Fruit fly (Drosophila melanogaster) whole organism, embryonic: ENCODE measurements around the gene SuUR.

ENCODE experiments used
- Atf-2 ChIP-seq: fragments of 200-800 bp; sonication (Bioruptor generic); optimal IDR thresholded peaks from 2 replicates; lab custom pipeline; 2016; ENCODE audit warnings: missing biosample characterization, missing genetic modification characterization
- Awh ChIP-seq: fragments of 200-800 bp; sonication (Bioruptor generic); IDR thresholded peaks from 2 replicates; pipeline ENCODE4, ENCODE4 v1.3.6; 2022; ENCODE audit warnings: missing biosample characterization, missing genetic modification characterization
- CG16813 ChIP-seq: fragments of 200-800 bp; sonication (Bioruptor generic); IDR thresholded peaks from 3 replicates; pipeline ENCODE4 v1.3.6; 2022; ENCODE audit warnings: missing biosample characterization, missing genetic modification characterization; ENCODE audit not compliant: partially characterized antibody
- CG16863 ChIP-seq: fragments of 200-800 bp; sonication (Bioruptor generic); optimal IDR thresholded peaks from 3 replicates; lab custom pipeline; 2016; ENCODE audit warnings: missing biosample characterization, missing genetic modification characterization
- CG17385 ChIP-seq: fragments of 200-800 bp; sonication (Bioruptor generic); optimal IDR thresholded peaks from 3 replicates; lab custom pipeline; 2018; ENCODE audit warnings: missing biosample characterization, mild to moderate bottlenecking, missing genetic modification characterization
- CG2120 ChIP-seq: fragments of 200-800 bp; sonication (Bioruptor generic); optimal IDR thresholded peaks from 3 replicates; lab custom pipeline; 2016; ENCODE audit warnings: missing biosample characterization, missing genetic modification characterization
- CG2678 ChIP-seq: fragments of 200-800 bp; sonication (Bioruptor generic); optimal IDR thresholded peaks from 3 replicates; lab custom pipeline; 2019; ENCODE audit warnings: missing biosample characterization, mild to moderate bottlenecking, missing genetic modification characterization, moderate library complexity
- CG2712 ChIP-seq: fragments of 200-800 bp; optimal IDR thresholded peaks from 3 replicates; lab custom pipeline; 2019; ENCODE audit warnings: missing biosample characterization, mild to moderate bottlenecking, missing genetic modification characterization, moderate library complexity
- CG43689 ChIP-seq: fragments of 200-800 bp; sonication (Bioruptor generic); IDR thresholded peaks from 2 replicates; pipeline ENCODE4 v1.3.6; 2022; ENCODE audit warnings: missing biosample characterization, missing genetic modification characterization
- CG4854 ChIP-seq: fragments of 200-800 bp; sonication (Bioruptor generic); optimal IDR thresholded peaks from 2 replicates; lab custom pipeline; 2016; ENCODE audit warnings: missing biosample characterization, missing genetic modification characterization, inconsistent platforms
- CG6254 ChIP-seq: fragments of 200-800 bp; sonication (Bioruptor generic); optimal IDR thresholded peaks from 3 replicates; lab custom pipeline; 2017; ENCODE audit warnings: mild to moderate bottlenecking, missing biosample characterization, missing genetic modification reagents, missing genetic modification characterization
- CG6791 ChIP-seq: fragments of 200-800 bp; sonication (Bioruptor generic); IDR thresholded peaks from 3 replicates; pipeline ENCODE4 v1.3.6; 2022; ENCODE audit warnings: missing biosample characterization, missing genetic modification characterization; ENCODE audit not compliant: partially characterized antibody
- CG7372 ChIP-seq: fragments of 200-800 bp; sonication (Bioruptor generic); IDR thresholded peaks from 2 replicates; pipeline ENCODE4 v1.3.6; 2022; ENCODE audit warnings: missing biosample characterization, missing genetic modification characterization
- CG7928 ChIP-seq: fragments of 200-800 bp; sonication (Bioruptor generic); optimal IDR thresholded peaks from 2 replicates; lab custom pipeline; 2017; ENCODE audit warnings: missing biosample characterization, mild to moderate bottlenecking, missing genetic modification characterization
- CG8359 ChIP-seq: fragments of 200-800 bp; sonication (Bioruptor generic); optimal IDR thresholded peaks from 2 replicates; lab custom pipeline; 2017; ENCODE audit warnings: missing biosample characterization, mild to moderate bottlenecking, missing genetic modification characterization, borderline replicate concordance
- CG8924 ChIP-seq: fragments of 200-800 bp; optimal IDR thresholded peaks from 3 replicates; lab custom pipeline; 2019; ENCODE audit warnings: missing biosample characterization, mild to moderate bottlenecking, missing genetic modification characterization, moderate library complexity
- CG9609 ChIP-seq: fragments of 200-800 bp; sonication (Bioruptor generic); optimal IDR thresholded peaks from 3 replicates; lab custom pipeline; 2016; ENCODE audit warnings: missing biosample characterization, missing genetic modification characterization
- CG9876 ChIP-seq: fragments of 200-800 bp; sonication (Bioruptor generic); optimal IDR thresholded peaks from 2 replicates; lab custom pipeline; 2016; ENCODE audit warnings: missing biosample characterization, missing genetic modification characterization
- Fer3 ChIP-seq: fragments of 200-800 bp; sonication (Bioruptor generic); optimal IDR thresholded peaks from 2 replicates; lab custom pipeline; 2018; ENCODE audit warnings: missing biosample characterization, mild to moderate bottlenecking, missing genetic modification characterization, moderate library complexity
- Hmx ChIP-seq: fragments of 200-800 bp; sonication (Bioruptor generic); optimal IDR thresholded peaks from 2 replicates; lab custom pipeline; 2016; ENCODE audit warnings: missing biosample characterization, missing genetic modification characterization
- Hsf ChIP-seq: fragments of 200-800 bp; sonication (Bioruptor generic); optimal IDR thresholded peaks from 3 replicates; lab custom pipeline; 2016; ENCODE audit warnings: missing biosample characterization, missing genetic modification characterization
- Lhr ChIP-seq: fragments of 200-800 bp; sonication (Bioruptor generic); optimal IDR thresholded peaks from 3 replicates; lab custom pipeline; 2017; ENCODE audit warnings: mild to moderate bottlenecking, missing biosample characterization, missing genetic modification reagents, missing genetic modification characterization
- Mes4 ChIP-seq: fragments of 200-800 bp; sonication (Bioruptor generic); optimal IDR thresholded peaks from 2 replicates; lab custom pipeline; 2016; ENCODE audit warnings: missing biosample characterization, missing genetic modification characterization
- Nf-YB ChIP-seq: fragments of 200-800 bp; sonication (Bioruptor generic); optimal IDR thresholded peaks from 3 replicates; lab custom pipeline; 2019; ENCODE audit warnings: missing biosample characterization, mild to moderate bottlenecking, missing genetic modification characterization, moderate library complexity
- NfI ChIP-seq: fragments of 200-800 bp; sonication (Bioruptor generic); optimal IDR thresholded peaks from 3 replicates; lab custom pipeline; 2018; ENCODE audit warnings: missing biosample characterization, mild to moderate bottlenecking, missing genetic modification characterization, moderate library complexity
- Oaz ChIP-seq: fragments of 200-800 bp; sonication (Bioruptor generic); IDR thresholded peaks from 2 replicates; pipeline ENCODE4 v1.3.6; 2022; ENCODE audit warnings: missing biosample characterization, missing genetic modification characterization
- Opbp ChIP-seq: fragments of 200-800 bp; sonication (Bioruptor generic); IDR thresholded peaks from 3 replicates; pipeline ENCODE4 v1.3.6; 2022; ENCODE audit warnings: missing biosample characterization, missing genetic modification characterization; ENCODE audit not compliant: partially characterized antibody
- Usf ChIP-seq: fragments of 200-800 bp; sonication (Bioruptor generic); optimal IDR thresholded peaks from 2 replicates; lab custom pipeline; 2017; ENCODE audit warnings: missing genotype, missing biosample characterization, missing genetic modification characterization
- ash1 ChIP-seq: fragments of 200-800 bp; sonication (Bioruptor generic); optimal IDR thresholded peaks from 2 replicates; lab custom pipeline; 2018; ENCODE audit warnings: missing biosample characterization, mild to moderate bottlenecking, missing genetic modification characterization
- btn ChIP-seq: fragments of 200-800 bp; sonication (Bioruptor generic); optimal IDR thresholded peaks from 2 replicates; lab custom pipeline; 2016; ENCODE audit warnings: missing biosample characterization, missing genetic modification characterization
- cad ChIP-seq: fragments of >200 bp; optimal IDR thresholded peaks from 2 replicates; lab custom pipeline; 2017; ENCODE audit warnings: missing biosample characterization, missing genetic modification characterization
- cg ChIP-seq: fragments of 200-800 bp; sonication (Bioruptor generic); optimal IDR thresholded peaks from 3 replicates; lab custom pipeline; 2019; ENCODE audit warnings: missing biosample characterization, mild to moderate bottlenecking, missing genetic modification characterization, moderate library complexity
- cwo ChIP-seq: fragments of 200-800 bp; sonication (Bioruptor generic); optimal IDR thresholded peaks from 3 replicates; lab custom pipeline; 2017; ENCODE audit warnings: missing biosample characterization, missing genetic modification characterization, mild to moderate bottlenecking, moderate library complexity, missing genetic modification reagents
- dysf ChIP-seq: fragments of 200-800 bp; sonication (Bioruptor generic); IDR thresholded peaks from 3 replicates; pipeline ENCODE4 v1.3.6; 2022; ENCODE audit warnings: missing biosample characterization, missing genetic modification characterization
- exex ChIP-seq: fragments of 200-800 bp; sonication (Bioruptor generic); optimal IDR thresholded peaks from 4 replicates; lab custom pipeline; 2018; ENCODE audit warnings: missing biosample characterization, mild to moderate bottlenecking, missing genetic modification characterization, moderate library complexity
- fd64A ChIP-seq: fragments of 200-800 bp; sonication (Bioruptor generic); optimal IDR thresholded peaks from 3 replicates; lab custom pipeline; 2018; ENCODE audit warnings: missing biosample characterization, mild to moderate bottlenecking, missing genetic modification characterization
- gcm ChIP-seq: fragments of 200-800 bp; sonication (Bioruptor generic); optimal IDR thresholded peaks from 2 replicates; lab custom pipeline; 2019; ENCODE audit warnings: missing biosample characterization, mild to moderate bottlenecking, missing genetic modification characterization, moderate library complexity
- grau ChIP-seq: fragments of 200-800 bp; optimal IDR thresholded peaks from 3 replicates; lab custom pipeline; 2019; ENCODE audit warnings: missing biosample characterization, mild to moderate bottlenecking, missing genetic modification characterization, moderate library complexity
- gt ChIP-seq: fragments of 200-800 bp; sonication (Bioruptor generic); IDR thresholded peaks from 2 replicates; pipeline ENCODE4 v1.3.6; 2022; ENCODE audit warnings: missing biosample characterization, missing genetic modification characterization
- insv ChIP-seq, 2 experiments: fragments of 200-800 bp; sonication (Bioruptor generic); optimal IDR thresholded peaks; 3 replicates each; lab custom pipeline; 2016 to 2018; ENCODE audit warnings: missing biosample characterization in 2 of 2, missing genetic modification characterization in 2 of 2
- ken ChIP-seq: fragments of 200-800 bp; sonication (Bioruptor generic); IDR thresholded peaks from 3 replicates; pipeline ENCODE4 v1.3.6; 2022; ENCODE audit warnings: missing biosample characterization, missing genetic modification characterization
- knrl ChIP-seq: fragments of 200-800 bp; sonication (Bioruptor generic); IDR thresholded peaks from 3 replicates; pipeline ENCODE4 v1.3.6; 2022; ENCODE audit warnings: missing biosample characterization, missing genetic modification characterization; ENCODE audit not compliant: partially characterized antibody
- lilli ChIP-seq: fragments of 200-800 bp; sonication (Bioruptor generic); optimal IDR thresholded peaks from 3 replicates; lab custom pipeline; 2016; ENCODE audit warnings: missing biosample characterization, missing genetic modification characterization
- mam ChIP-seq: fragments of 200-800 bp; sonication (Bioruptor generic); optimal IDR thresholded peaks from 3 replicates; lab custom pipeline; 2016; ENCODE audit warnings: missing biosample characterization, missing genetic modification characterization
- onecut ChIP-seq: fragments of 200-800 bp; sonication (Bioruptor generic); IDR thresholded peaks from 2 replicates; pipeline ENCODE4 v1.3.6; 2022; ENCODE audit warnings: missing biosample characterization, missing genetic modification characterization
- p53 ChIP-seq: fragments of 200-800 bp; sonication (Bioruptor generic); optimal IDR thresholded peaks from 2 replicates; lab custom pipeline; 2016; ENCODE audit warnings: missing biosample characterization, missing genetic modification characterization
- pum ChIP-seq: fragments of 200-800 bp; sonication (Bioruptor generic); optimal IDR thresholded peaks from 2 replicates; lab custom pipeline; 2016; ENCODE audit warnings: missing biosample characterization, missing genetic modification characterization
- rib ChIP-seq: fragments of 200-800 bp; sonication (Bioruptor generic); IDR thresholded peaks from 2 replicates; pipeline ENCODE4 v1.3.6; 2022; ENCODE audit warnings: missing biosample characterization, missing genetic modification characterization
- salm ChIP-seq: fragments of 200-800 bp; sonication (Bioruptor generic); optimal IDR thresholded peaks from 2 replicates; lab custom pipeline; 2018; ENCODE audit warnings: missing biosample characterization, mild to moderate bottlenecking, missing genetic modification characterization

Gene SuUR

dm6 chr3L:11091943-11092609, 27.3 kb downstream of the SuUR start (continued):
- peak; percentile 73 for TF ChIP-seq ken (GFP tag; lab: Robert Waterston, UW)
- TF ChIP-seq CG7372 (GFP tag; lab: Robert Waterston, UW): no peak
- peak; percentile 79 for TF ChIP-seq grau (tag; lab: Kevin White, UChicago)
- TF ChIP-seq mam (GFP tag; lab: Kevin White, UChicago): peak; percentile 64
- no peak for TF ChIP-seq CG43689
- TF ChIP-seq Hsf (GFP tag; lab: Kevin White, UChicago): peak; percentile 57
- no peak for TF ChIP-seq gcm (GFP tag; lab: Kevin White, UChicago)
- no peak for TF ChIP-seq Lhr
- TF ChIP-seq CG9609: peak; percentile 22
- peak; percentile 45 for TF ChIP-seq btn (GFP tag; lab: Kevin White, UChicago)
- TF ChIP-seq CG6254 (GFP tag; lab: Kevin White, UChicago): peak; percentile 26
- TF ChIP-seq CG16863 (GFP tag; lab: Kevin White, UChicago): peak; percentile 42
- peak; percentile 30 for TF ChIP-seq lilli (GFP tag; lab: Kevin White, UChicago)
- no peak for TF ChIP-seq cad
- 0 out of 3 replicates have a peak, but pooled peaks have one; percentile 30 for TF ChIP-seq CG16813 (GFP tag; lab: Robert Waterston, UW)
- TF ChIP-seq CG2678 (tag; lab: Kevin White, UChicago): no peak
- peak; percentile 14 for TF ChIP-seq CG4854 (GFP tag; lab: Kevin White, UChicago)
- TF ChIP-seq ash1 (GFP tag; lab: Kevin White, UChicago): peak; percentile 55
- no peak for TF ChIP-seq gt (GFP tag; lab: Robert Waterston, UW)
- peak; percentile 55 for TF ChIP-seq CG17385 (GFP tag; lab: Kevin White, UChicago)
- no peak for TF ChIP-seq rib (GFP tag; lab: Robert Waterston, UW)
- no peak for TF ChIP-seq exex (tag; lab: Kevin White, UChicago)
- TF ChIP-seq CG8359 (GFP tag; lab: Kevin White, UChicago): no peak
- TF ChIP-seq p53 (GFP tag; lab: Kevin White, UChicago): peak; percentile 29
- no peak for TF ChIP-seq CG7928 (GFP tag; lab: Kevin White, UChicago)
- peak; percentile 59 for TF ChIP-seq CG9876
- TF ChIP-seq dysf: no peak
- TF ChIP-seq CG2712 (tag; lab: Kevin White, UChicago): peak; percentile 24
- TF ChIP-seq Oaz (GFP tag; lab: Robert Waterston, UW): no peak
- peak; percentile 3 for TF ChIP-seq Nf-YB (GFP tag; lab: Kevin White, UChicago)
- peak; percentile 61 for TF ChIP-seq pum (GFP tag; lab: Kevin White, UChicago)
- TF ChIP-seq salm (tag; lab: Kevin White, UChicago): no peak
- TF ChIP-seq Opbp: peak; percentile 42; the same call in 1 of the 3 replicates
- TF ChIP-seq Fer3 (tag; lab: Kevin White, UChicago): peak; percentile 24
- TF ChIP-seq CG2120: peak; percentile 48
- peak in 1 of 2 experiments; percentile 33 for TF ChIP-seq insv (GFP tag; optimal IDR thresholded peaks at IDR 0.05; lab: Kevin White, UChicago)
- no peak for TF ChIP-seq cg
- no peak for TF ChIP-seq Hmx (GFP tag; lab: Kevin White, UChicago)
- peak; percentile 57 for TF ChIP-seq Mes4
- TF ChIP-seq Atf-2 (GFP tag; lab: Kevin White, UChicago): peak; percentile 34
- no peak for TF ChIP-seq fd64A
- no peak for TF ChIP-seq Awh
- TF ChIP-seq NfI (GFP tag; lab: Kevin White, UChicago): peak; percentile 62
- peak; percentile 37; the same call in 1 of the 3 replicates for TF ChIP-seq CG6791 (GFP tag; lab: Robert Waterston, UW)
- no peak for TF ChIP-seq Usf (GFP tag; lab: Kevin White, UChicago)
- TF ChIP-seq CG8924 (tag; lab: Kevin White, UChicago): no peak
- peak; percentile 56; the same call in 1 of the 2 replicates for TF ChIP-seq onecut (GFP tag; lab: Robert Waterston, UW)
- TF ChIP-seq knrl (GFP tag; lab: Robert Waterston, UW): peak; percentile 15; the same call in 1 of the 3 replicates
- TF ChIP-seq cwo (GFP tag; lab: Kevin White, UChicago): peak; percentile 54
